Worm (Caenorhabditis elegans) whole organism, L4 larva: ENCODE data around the gene Y73B6BL.29.

Experiments used
- F10B5.3 ChIP-seq: sonication (generic microtip); optimal IDR thresholded peaks from 2 replicates; lab custom pipeline; 2016; ENCODE audit warnings: mild to moderate bottlenecking, missing genetic modification characterization, missing compliant biosample characterization
- F44E2.7 ChIP-seq: fragments of 200-800 bp; sonication (Bioruptor generic); IDR thresholded peaks from 2 replicates; pipeline ENCODE4 v2.1.2; 2022; ENCODE audit warnings: missing genetic modification characterization, missing compliant biosample characterization
- F49E8.2 ChIP-seq: sonication (generic microtip); optimal IDR thresholded peaks from 2 replicates; lab custom pipeline; 2016; ENCODE audit warnings: missing compliant biosample characterization, mild to moderate bottlenecking, missing genetic modification characterization, borderline replicate concordance
- R02D3.7 ChIP-seq: fragments of 150-350 bp; sonication (generic microtip); optimal IDR thresholded peaks from 3 replicates; lab custom pipeline; 2014; ENCODE audit warnings: missing biosample characterization, missing genetic modification characterization
- Y5F2A.4 ChIP-seq: fragments of 200-800 bp; sonication (Bioruptor generic); optimal IDR thresholded peaks from 2 replicates; lab custom pipeline; 2018; ENCODE audit warnings: mild to moderate bottlenecking, missing genetic modification characterization, missing compliant biosample characterization
- ZK337.2 ChIP-seq: fragments of 200-800 bp; sonication (Bioruptor generic); IDR thresholded peaks from 2 replicates; pipeline ENCODE4 v1.3.6; 2022; ENCODE audit warnings: missing genetic modification reagents, missing genetic modification characterization, missing compliant biosample characterization
- aha-1 ChIP-seq: fragments of 150-350 bp; peaks from one replicate; lab custom pipeline; 2014; ENCODE audit warnings: missing biosample characterization, missing genetic modification characterization
- aly-2 ChIP-seq: sonication (generic microtip); optimal IDR thresholded peaks from 2 replicates; lab custom pipeline; 2018; ENCODE audit warnings: missing biosample characterization, missing genetic modification characterization
- ama-1 ChIP-seq: fragments of 150-350 bp; optimal IDR thresholded peaks from 2 replicates; lab custom pipeline; 2014; ENCODE audit warnings: inconsistent platforms, mixed read lengths
- attf-4 ChIP-seq: sonication (generic microtip); optimal IDR thresholded peaks from 3 replicates; lab custom pipeline; 2017; ENCODE audit warnings: missing biosample characterization, missing genetic modification characterization
- ceh-32 ChIP-seq: sonication (generic microtip); optimal IDR thresholded peaks from 2 replicates; lab custom pipeline; 2016; ENCODE audit warnings: mild to moderate bottlenecking, missing genetic modification characterization, missing compliant biosample characterization; ENCODE audit not compliant: poor library complexity
- ceh-44 ChIP-seq: fragments of 200-800 bp; sonication (Bioruptor generic); IDR thresholded peaks from 2 replicates; pipeline ENCODE4 v1.3.6; 2022; ENCODE audit warnings: missing genetic modification reagents, missing genetic modification characterization, missing compliant biosample characterization
- ceh-62 ChIP-seq: sonication (generic microtip); optimal IDR thresholded peaks from 2 replicates; lab custom pipeline; 2017; ENCODE audit warnings: missing biosample characterization, missing genetic modification characterization
- ceh-82 ChIP-seq: sonication (generic microtip); optimal IDR thresholded peaks from 2 replicates; lab custom pipeline; 2017; ENCODE audit warnings: missing biosample characterization, missing genetic modification characterization
- cey-2 ChIP-seq: sonication (generic microtip); optimal IDR thresholded peaks from 3 replicates; lab custom pipeline; 2017; ENCODE audit warnings: missing genetic modification characterization, mild to moderate bottlenecking, missing compliant biosample characterization, antibody characterized with exemption, borderline replicate concordance; ENCODE audit not compliant: insufficient read depth
- ctbp-1 ChIP-seq: fragments of 200-800 bp; sonication (Bioruptor generic); IDR thresholded peaks from 2 replicates; pipeline ENCODE4 v1.3.6; 2022; ENCODE audit warnings: missing genetic modification reagents, missing genetic modification characterization, missing compliant biosample characterization
- daf-12 ChIP-seq: fragments of 150-350 bp; optimal IDR thresholded peaks from 2 replicates; lab custom pipeline; 2014; ENCODE audit warnings: missing biosample characterization, missing genetic modification reagents, missing genetic modification characterization
- dmd-8 ChIP-seq: fragments of 200-800 bp; sonication (Bioruptor generic); IDR thresholded peaks from 2 replicates; pipeline ENCODE4 v1.3.6; 2022; ENCODE audit warnings: missing genetic modification characterization, missing compliant biosample characterization
- dpl-1 ChIP-seq: fragments of 150-350 bp; optimal IDR thresholded peaks from 2 replicates; lab custom pipeline; 2014; ENCODE audit warnings: missing biosample characterization, missing genetic modification reagents, missing genetic modification characterization
- dve-1 ChIP-seq: sonication (generic microtip); optimal IDR thresholded peaks from 2 replicates; lab custom pipeline; 2017; ENCODE audit warnings: antibody characterized with exemption, mild to moderate bottlenecking, missing genetic modification characterization, missing compliant biosample characterization; ENCODE audit not compliant: insufficient read depth
- egl-43 ChIP-seq: fragments of 200-800 bp; sonication (Bioruptor generic); IDR thresholded peaks from 2 replicates; pipeline ENCODE4 v1.3.6; 2022; ENCODE audit warnings: missing genetic modification reagents, missing genetic modification characterization, missing compliant biosample characterization
- fos-1 ChIP-seq: fragments of 150-350 bp; optimal IDR thresholded peaks from 2 replicates; lab custom pipeline; 2014; ENCODE audit warnings: missing biosample characterization, missing genetic modification characterization
- gei-8 ChIP-seq: fragments of 200-800 bp; sonication (Bioruptor generic); optimal IDR thresholded peaks from 2 replicates; lab custom pipeline; 2018; ENCODE audit warnings: mild to moderate bottlenecking, missing genetic modification characterization, missing compliant biosample characterization
- hif-1 ChIP-seq, 2 experiments: sonication (generic microtip); optimal IDR thresholded peaks; 2 replicates each; lab custom pipeline; 2016 to 2017; ENCODE audit warnings: missing compliant biosample characterization in 2 of 2, missing genetic modification characterization in 2 of 2, missing genetic modification reagents in 2 of 2, missing genotype in 2 of 2, mild to moderate bottlenecking in 1 of 2
- hlh-11 ChIP-seq: fragments of 200-800 bp; sonication (Bioruptor generic); optimal IDR thresholded peaks from 2 replicates; lab custom pipeline; 2018; ENCODE audit warnings: mild to moderate bottlenecking, missing genetic modification characterization, missing compliant biosample characterization
- hlh-30 ChIP-seq: sonication (generic microtip); optimal IDR thresholded peaks from 2 replicates; lab custom pipeline; 2017; ENCODE audit warnings: antibody characterized with exemption, mild to moderate bottlenecking, missing genetic modification characterization, missing compliant biosample characterization; ENCODE audit not compliant: insufficient read depth
- hmg-1.1 ChIP-seq: fragments of 200-800 bp; sonication (Bioruptor generic); IDR thresholded peaks from 2 replicates; pipeline ENCODE4 v1.3.6; 2022; ENCODE audit warnings: missing genetic modification reagents, missing genetic modification characterization, missing compliant biosample characterization
- lin-38 ChIP-seq: fragments of 200-800 bp; sonication (Bioruptor generic); IDR thresholded peaks from 2 replicates; pipeline ENCODE4 v1.3.6; 2022; ENCODE audit warnings: missing genetic modification reagents, missing genetic modification characterization, missing compliant biosample characterization
- lir-3 ChIP-seq: sonication (generic microtip); optimal IDR thresholded peaks from 2 replicates; lab custom pipeline; 2016; ENCODE audit warnings: mild to moderate bottlenecking, missing genetic modification characterization, missing compliant biosample characterization
- madf-5 ChIP-seq, 2 experiments: fragments of 200-800 bp; sonication (Bioruptor generic); IDR thresholded peaks; 2 replicates each; pipeline ENCODE4 v1.3.6; 2022; ENCODE audit warnings: missing compliant biosample characterization in 2 of 2, missing genetic modification characterization in 2 of 2
- mdt-29 ChIP-seq: fragments of 200-800 bp; sonication (Bioruptor generic); IDR thresholded peaks from 2 replicates; pipeline ENCODE4 v1.3.6; 2022; ENCODE audit warnings: missing genetic modification reagents, missing genetic modification characterization, missing compliant biosample characterization
- mxl-3 ChIP-seq: fragments of 200-800 bp; sonication (Bioruptor generic); optimal IDR thresholded peaks from 2 replicates; lab custom pipeline; 2018; ENCODE audit warnings: mild to moderate bottlenecking, missing genetic modification characterization, missing compliant biosample characterization
- nhr-10 ChIP-seq: fragments of 150-350 bp; optimal IDR thresholded peaks from 2 replicates; lab custom pipeline; 2014; ENCODE audit warnings: missing biosample characterization, missing genetic modification characterization
- nhr-237 ChIP-seq: sonication (generic microtip); optimal IDR thresholded peaks from 2 replicates; lab custom pipeline; 2017; ENCODE audit warnings: missing biosample characterization, missing genetic modification characterization
- nhr-28 ChIP-seq: fragments of 150-350 bp; optimal IDR thresholded peaks from 2 replicates; lab custom pipeline; 2014; ENCODE audit warnings: missing biosample characterization, missing genetic modification characterization
- pha-4 ChIP-seq, 2 experiments: fragments of 150-350 bp in 1 of 2; fragments of 200-800 bp in 1 of 2; sonication (Bioruptor generic) in 1 of 2; IDR thresholded peaks in 1 of 2; optimal IDR thresholded peaks in 1 of 2; 2 replicates each; pipeline versions ENCODE4 v1.3.6 to Lab custom; 2014 to 2022; ENCODE audit warnings: missing genetic modification characterization in 2 of 2, missing genetic modification reagents in 2 of 2, missing biosample characterization in 1 of 2, missing compliant biosample characterization in 1 of 2
- php-3 ChIP-seq: fragments of 200-800 bp; sonication (Bioruptor generic); IDR thresholded peaks from 2 replicates; pipeline ENCODE4 v1.3.6; 2022; ENCODE audit warnings: missing genetic modification reagents, missing genetic modification characterization, missing compliant biosample characterization
- pqm-1 ChIP-seq: sonication (generic microtip); optimal IDR thresholded peaks from 2 replicates; lab custom pipeline; 2017; ENCODE audit warnings: missing biosample characterization, missing genetic modification characterization
- rbr-2 ChIP-seq: sonication (generic microtip); optimal IDR thresholded peaks from 2 replicates; lab custom pipeline; 2016; ENCODE audit warnings: missing genotype, missing genetic modification characterization, missing compliant biosample characterization
- saeg-2 ChIP-seq: fragments of 200-800 bp; sonication (Bioruptor generic); IDR thresholded peaks from 2 replicates; pipeline ENCODE4 v1.3.6; 2022; ENCODE audit warnings: missing genetic modification reagents, missing genetic modification characterization, missing compliant biosample characterization
- sdz-12 ChIP-seq: fragments of 200-800 bp; sonication (Bioruptor generic); optimal IDR thresholded peaks from 2 replicates; lab custom pipeline; 2018; ENCODE audit warnings: mild to moderate bottlenecking, missing genetic modification characterization, missing compliant biosample characterization
- snpc-1.2 ChIP-seq: fragments of 200-800 bp; sonication (Bioruptor generic); IDR thresholded peaks from 2 replicates; pipeline ENCODE4 v1.3.6; 2022; ENCODE audit warnings: missing genetic modification reagents, missing genetic modification characterization, missing compliant biosample characterization
- spr-1 ChIP-seq: sonication (generic microtip); optimal IDR thresholded peaks from 2 replicates; lab custom pipeline; 2016; ENCODE audit warnings: mild to moderate bottlenecking, missing genetic modification characterization, missing compliant biosample characterization
- tra-1 ChIP-seq: fragments of 200-800 bp; sonication (Bioruptor generic); IDR thresholded peaks from 2 replicates; pipeline ENCODE4 v1.3.6; 2022; ENCODE audit warnings: missing genetic modification reagents, missing genetic modification characterization, missing compliant biosample characterization
- unc-39 ChIP-seq: sonication (generic microtip); optimal IDR thresholded peaks from 2 replicates; lab custom pipeline; 2017; ENCODE audit warnings: missing biosample characterization, missing genetic modification characterization
- vab-7 ChIP-seq: fragments of 200-800 bp; sonication (Bioruptor generic); IDR thresholded peaks from 2 replicates; pipeline ENCODE4 v1.3.6; 2022; ENCODE audit warnings: missing genetic modification reagents, missing genetic modification characterization, missing compliant biosample characterization
- zag-1 ChIP-seq: fragments of 150-350 bp; optimal IDR thresholded peaks from 2 replicates; lab custom pipeline; 2014; ENCODE audit warnings: missing biosample characterization, missing genetic modification characterization
- zfp-2 ChIP-seq: sonication (generic microtip); optimal IDR thresholded peaks from 2 replicates; lab custom pipeline; 2016; ENCODE audit warnings: mild to moderate bottlenecking, missing genetic modification characterization, missing compliant biosample characterization
- zip-11 ChIP-seq: fragments of 200-800 bp; sonication (Bioruptor generic); IDR thresholded peaks from 2 replicates; pipeline ENCODE4 v1.3.6; 2022; ENCODE audit warnings: missing genetic modification characterization, missing compliant biosample characterization
- zip-2 ChIP-seq: fragments of 150-350 bp; optimal IDR thresholded peaks from 2 replicates; lab custom pipeline; 2014; ENCODE audit warnings: missing biosample characterization, missing genetic modification characterization

The Y73B6BL.29 gene

ce11 chrIV:6323654-6324224 lies 2.0 kb downstream of the Y73B6BL.29 start, which contains the start of gene sqd-1 (continued):
- peak; percentile 91 for TF ChIP-seq egl-43 (GFP tag; lab: Robert Waterston, UW)
- no peak for TF ChIP-seq aly-2
- peak; percentile 86 for TF ChIP-seq mxl-3 (GFP tag; lab: Kevin White, UChicago)
- TF ChIP-seq zfp-2 (tag; lab: Kevin White, UChicago): peak; percentile 99
- TF ChIP-seq lir-3 (tag; lab: Kevin White, UChicago): no peak
- TF ChIP-seq saeg-2 (GFP tag; lab: Robert Waterston, UW): peak; percentile 86
- TF ChIP-seq ctbp-1 (GFP tag; lab: Robert Waterston, UW): peak; percentile 87
- TF ChIP-seq R02D3.7 (tag; lab: Kevin White, UChicago): peak; percentile 46
- peak; percentile 99 for TF ChIP-seq dve-1 (tag; lab: Kevin White, UChicago)
- TF ChIP-seq daf-12: no peak
- TF ChIP-seq zag-1 (tag; lab: Kevin White, UChicago): peak; percentile 0
- peak; percentile 92 for TF ChIP-seq hlh-30 (tag; lab: Kevin White, UChicago)
- TF ChIP-seq rbr-2 (tag; lab: Kevin White, UChicago): peak; percentile 95
- peak; percentile 25 for TF ChIP-seq nhr-10
- peak; percentile 93 for TF ChIP-seq dpl-1
- TF ChIP-seq hif-1 (tag; optimal IDR thresholded peaks at IDR 0.05; lab: Kevin White, UChicago): peak; percentile 35 to 94
- TF ChIP-seq spr-1 (tag; lab: Kevin White, UChicago): peak; percentile 92
- TF ChIP-seq dmd-8 (GFP tag; lab: Robert Waterston, UW): peak; percentile 53; the same call in 1 of the 2 replicates
- TF ChIP-seq ceh-82 (tag; lab: Kevin White, UChicago): peak; percentile 24
- TF ChIP-seq aha-1 (tag; lab: Kevin White, UChicago): peak; percentile 100
- TF ChIP-seq nhr-237 (tag; lab: Kevin White, UChicago): no peak
- no peak for TF ChIP-seq attf-4 (tag; lab: Kevin White, UChicago)
- peak; percentile 92 for TF ChIP-seq lin-38 (GFP tag; lab: Robert Waterston, UW)
- TF ChIP-seq cey-2 (tag; lab: Kevin White, UChicago): no peak
- TF ChIP-seq php-3: peak; percentile 76; the same call in 1 of the 2 replicates
- peak; percentile 53 for TF ChIP-seq fos-1 (tag; lab: Kevin White, UChicago)
- TF ChIP-seq pqm-1: no peak
- peak; percentile 79 for TF ChIP-seq ceh-32
- TF ChIP-seq zip-11: no peak
- peak; percentile 93 for TF ChIP-seq mdt-29 (GFP tag; lab: Robert Waterston, UW)
- no peak for TF ChIP-seq ceh-62 (tag; lab: Kevin White, UChicago)
- peak; percentile 70 for TF ChIP-seq sdz-12 (GFP tag; lab: Kevin White, UChicago)
- TF ChIP-seq ZK337.2 (GFP tag; lab: Robert Waterston, UW): 0 out of 2 replicates have a peak, but pooled peaks have one; percentile 49
- peak; percentile 53 for TF ChIP-seq zip-2 (tag; lab: Kevin White, UChicago)
- TF ChIP-seq F44E2.7: no peak
- TF ChIP-seq unc-39 (tag; lab: Kevin White, UChicago): no peak
- TF ChIP-seq snpc-1.2: peak; percentile 96
- peak; percentile 92 for TF ChIP-seq pha-4 (GFP tag; IDR thresholded peaks at IDR 0.05; lab: Robert Waterston, UW)
- no peak for TF ChIP-seq pha-4 (tag; optimal IDR thresholded peaks at IDR 0.05; lab: Kevin White, UChicago)
- peak; percentile 82 for TF ChIP-seq ama-1 (lab: Kevin White, UChicago)
- peak; percentile 87 for TF ChIP-seq F49E8.2 (tag; lab: Kevin White, UChicago)
- TF ChIP-seq ceh-44: peak; percentile 84; the same call in 1 of the 2 replicates
- peak; percentile 93 for TF ChIP-seq tra-1
- peak; percentile 58 for TF ChIP-seq gei-8
- 0 out of 4 replicates have a peak, but pooled peaks of 1 of the 2 experiments have one; percentile 14 for TF ChIP-seq madf-5 (GFP tag; IDR thresholded peaks at IDR 0.05; lab: Robert Waterston, UW)
- TF ChIP-seq hlh-11 (tag; lab: Kevin White, UChicago): peak; percentile 95
- TF ChIP-seq Y5F2A.4 (GFP tag; lab: Kevin White, UChicago): peak; percentile 72
- peak; percentile 76 for TF ChIP-seq nhr-28 (tag; lab: Kevin White, UChicago)
- TF ChIP-seq F10B5.3 (tag; lab: Kevin White, UChicago): peak; percentile 88
- TF ChIP-seq vab-7 (GFP tag; lab: Robert Waterston, UW): peak; percentile 90
- TF ChIP-seq hmg-1.1 (GFP tag; lab: Robert Waterston, UW): peak; percentile 96
